Fruit fly (Drosophila melanogaster): ENCODE results near the gene CG33986.

dm6 chr3L:15531423-15532325, 6.6 kb upstream of the CG33986 start, which contains the start of gene CG43248:
- no peak for TF ChIP-seq insv (optimal IDR thresholded peaks at IDR 0.05)
- no peak for TF ChIP-seq ttk (optimal IDR thresholded peaks at IDR 0.05)
- TF ChIP-seq psq (optimal IDR thresholded peaks at IDR 0.05) = no peak
- TF ChIP-seq h (optimal IDR thresholded peaks at IDR 0.05) = no peak
- TF ChIP-seq Sin3A (optimal IDR thresholded peaks at IDR 0.05) = no peak
